Fruit fly (Drosophila melanogaster) whole organism, wandering third instar larva: Measurements from ENCODE around the gene CG31516.

Source experiments
- Hr78 ChIP-seq: fragments of >200 bp; optimal IDR thresholded peaks from 2 replicates; lab custom pipeline; 2017; ENCODE audit warnings: missing biosample characterization, missing genetic modification characterization
- h ChIP-seq: fragments of 200-800 bp; sonication (Bioruptor generic); optimal IDR thresholded peaks from 3 replicates; lab custom pipeline; 2016; ENCODE audit warnings: missing biosample characterization, mild to moderate bottlenecking, missing genetic modification characterization
- lola ChIP-seq: fragments of >200 bp; optimal IDR thresholded peaks from 2 replicates; lab custom pipeline; 2017; ENCODE audit warnings: missing biosample characterization, missing genetic modification characterization
- pan ChIP-seq: fragments of >200 bp; optimal IDR thresholded peaks from 2 replicates; lab custom pipeline; 2017
- usp ChIP-seq: fragments of >200 bp; optimal IDR thresholded peaks from 2 replicates; lab custom pipeline; 2017; ENCODE audit warnings: missing biosample characterization, missing genetic modification characterization

DNA sequence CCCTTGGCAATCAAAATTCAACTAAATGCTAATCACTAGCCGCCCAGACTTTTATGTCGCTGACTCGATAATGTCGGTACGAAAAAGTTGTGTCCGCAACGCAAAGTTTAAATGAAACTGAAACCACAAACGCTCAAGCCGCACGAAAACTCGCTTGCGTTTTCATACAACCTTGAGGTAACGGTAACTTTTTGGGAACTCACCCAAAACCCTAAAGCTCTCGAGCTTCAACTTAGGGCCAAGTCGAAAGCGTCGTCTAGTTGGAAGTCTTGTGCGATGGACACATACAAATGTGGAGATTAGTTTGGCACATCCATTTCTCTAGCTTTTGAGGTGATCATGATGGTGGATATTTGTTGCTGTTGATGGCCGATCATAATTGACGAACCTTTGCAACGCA lies 30.0 kb upstream of the CG31516 start:
- TF ChIP-seq lola (GFP tag; lab: Kevin White, UChicago), result no peak
- no peak for TF ChIP-seq Hr78 (GFP tag; lab: Kevin White, UChicago)
- no peak for TF ChIP-seq h (GFP tag; lab: Kevin White, UChicago)
- TF ChIP-seq pan (lab: Kevin White, UChicago), result no peak
- TF ChIP-seq usp, result no peak
